Fruit fly (Drosophila melanogaster): ENCODE data around the gene GC1.
A peak's percentile ranks its signal among the peaks of the same experiment; 100 is the strongest.

DNA sequence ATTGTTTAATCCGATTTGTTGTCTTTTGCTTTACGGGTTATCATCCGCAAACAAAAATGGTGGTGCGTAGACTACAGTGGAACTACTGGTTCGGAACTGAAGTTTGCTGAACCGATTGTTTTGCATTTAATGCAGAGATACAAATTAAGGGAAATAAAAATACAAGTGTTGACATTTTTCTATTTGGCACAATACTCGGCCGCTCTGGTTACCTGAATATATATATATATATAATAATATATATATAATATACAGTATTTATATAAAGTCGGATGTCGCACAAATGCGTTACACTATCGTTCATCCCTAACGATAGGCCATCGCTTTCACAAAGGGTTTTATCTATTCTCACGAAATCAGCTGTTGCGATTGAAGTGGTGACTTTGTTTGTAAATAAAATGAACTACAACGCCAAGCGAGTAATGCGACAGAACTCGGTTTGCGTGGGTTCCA lies 49.3 kb downstream of the GC1 start, which contains the start of the genes DCAF12 and Spt3:
- TF ChIP-seq CG17802 (tag; optimal IDR thresholded peaks at IDR 0.05) (no peak), zen2 (GFP tag; IDR thresholded peaks at IDR 0.05; ENCODE audit: partially characterized antibody) (peak; percentile 77; the same call in 2 of the 3 replicates), CG12104 (GFP tag; optimal IDR thresholded peaks at IDR 0.05) (no peak), CG7987 (GFP tag; optimal IDR thresholded peaks at IDR 0.05) (no peak), h (optimal IDR thresholded peaks at IDR 0.05) (no peak), CG7786 (GFP tag; optimal IDR thresholded peaks at IDR 0.05) (no peak), en (GFP tag; optimal IDR thresholded peaks at IDR 0.05) (no peak), gem (tag; optimal IDR thresholded peaks at IDR 0.05) (peak; percentile 81), tx (GFP tag; optimal IDR thresholded peaks at IDR 0.05) (no peak), CG8388 (GFP tag; optimal IDR thresholded peaks at IDR 0.05) (peak; percentile 38), pan (optimal IDR thresholded peaks at IDR 0.05) (no peak), pan (GFP tag; optimal IDR thresholded peaks at IDR 0.05 in 1 of 2, IDR thresholded peaks at IDR 0.05 in 1 of 2) (no peak)
